Worm (Caenorhabditis elegans) whole organism, late embryonic: ENCODE data around the gene dolk-1.

ENCODE experiments used
- C38D4.7 ChIP-seq: fragments of 200-800 bp; sonication (Bioruptor generic); optimal IDR thresholded peaks from 2 replicates; lab custom pipeline; 2018; ENCODE audit warnings: mild to moderate bottlenecking, missing genetic modification characterization, moderate library complexity, missing compliant biosample characterization
- F13H6.1 ChIP-seq: sonication (generic microtip); optimal IDR thresholded peaks from 2 replicates; lab custom pipeline; 2016; ENCODE audit warnings: missing genetic modification characterization, missing compliant biosample characterization
- T23F11.4 ChIP-seq: fragments of 200-800 bp; sonication (Bioruptor generic); optimal IDR thresholded peaks from 2 replicates; lab custom pipeline; 2018; ENCODE audit warnings: mild to moderate bottlenecking, missing genetic modification characterization, missing compliant biosample characterization
- ahr-1 ChIP-seq: sonication (generic microtip); optimal IDR thresholded peaks from 2 replicates; lab custom pipeline; 2016; ENCODE audit warnings: missing genetic modification characterization, missing compliant biosample characterization
- ama-1 ChIP-seq: fragments of 150-350 bp; optimal IDR thresholded peaks from 2 replicates; lab custom pipeline; 2014
- ceh-18 ChIP-seq: sonication (generic microtip); optimal IDR thresholded peaks from 2 replicates; lab custom pipeline; 2016; ENCODE audit warnings: missing genetic modification characterization, missing compliant biosample characterization
- ceh-2 ChIP-seq: sonication (generic microtip); optimal IDR thresholded peaks from 2 replicates; lab custom pipeline; 2016; ENCODE audit warnings: missing genotype, missing genetic modification characterization, missing compliant biosample characterization
- ceh-24 ChIP-seq: sonication (generic microtip); optimal IDR thresholded peaks from 2 replicates; lab custom pipeline; 2016; ENCODE audit warnings: mild to moderate bottlenecking, missing genetic modification characterization, missing compliant biosample characterization
- ceh-30 ChIP-seq: fragments of 150-350 bp; optimal IDR thresholded peaks from 2 replicates; lab custom pipeline; 2014; ENCODE audit warnings: missing biosample characterization, missing genetic modification characterization
- ceh-34 ChIP-seq: sonication (generic microtip); optimal IDR thresholded peaks from 2 replicates; lab custom pipeline; 2016; ENCODE audit warnings: mild to moderate bottlenecking, missing genetic modification characterization, missing compliant biosample characterization
- ceh-48 ChIP-seq: sonication (generic microtip); optimal IDR thresholded peaks from 2 replicates; lab custom pipeline; 2016; ENCODE audit warnings: missing genetic modification characterization, inconsistent platforms, missing compliant biosample characterization
- ceh-6 ChIP-seq: fragments of 200-800 bp; sonication (Bioruptor generic); optimal IDR thresholded peaks from 2 replicates; lab custom pipeline; 2018; ENCODE audit warnings: mild to moderate bottlenecking, missing genetic modification characterization, missing compliant biosample characterization
- che-1 ChIP-seq: sonication (generic microtip); optimal IDR thresholded peaks from 2 replicates; lab custom pipeline; 2016; ENCODE audit warnings: mild to moderate bottlenecking, missing genetic modification characterization, missing compliant biosample characterization
- dve-1 ChIP-seq: sonication (generic microtip); optimal IDR thresholded peaks from 2 replicates; lab custom pipeline; 2017; ENCODE audit warnings: antibody characterized with exemption, mild to moderate bottlenecking, missing genetic modification characterization, missing compliant biosample characterization
- elt-2 ChIP-seq: sonication (generic microtip); optimal IDR thresholded peaks from 2 replicates; lab custom pipeline; 2016; ENCODE audit warnings: missing genetic modification reagents, missing genetic modification characterization, missing compliant biosample characterization
- ets-4 ChIP-seq: sonication (generic microtip); optimal IDR thresholded peaks from 2 replicates; lab custom pipeline; 2016; ENCODE audit warnings: missing genetic modification characterization, missing compliant biosample characterization
- fax-1 ChIP-seq: sonication (generic microtip); optimal IDR thresholded peaks from 2 replicates; lab custom pipeline; 2016; ENCODE audit warnings: missing genotype, missing genetic modification characterization, missing compliant biosample characterization
- hlh-30 ChIP-seq: sonication (generic microtip); optimal IDR thresholded peaks from 2 replicates; lab custom pipeline; 2017; ENCODE audit warnings: antibody characterized with exemption, missing genetic modification characterization, missing compliant biosample characterization; ENCODE audit not compliant: insufficient read depth
- hlh-6 ChIP-seq: sonication (generic microtip); optimal IDR thresholded peaks from 2 replicates; lab custom pipeline; 2016; ENCODE audit warnings: missing genotype, missing genetic modification characterization, missing compliant biosample characterization
- mec-3 ChIP-seq: sonication (generic microtip); optimal IDR thresholded peaks from 2 replicates; lab custom pipeline; 2016; ENCODE audit warnings: borderline replicate concordance, missing genetic modification characterization, missing compliant biosample characterization
- nfya-1 ChIP-seq: sonication (generic microtip); optimal IDR thresholded peaks from 2 replicates; lab custom pipeline; 2017; ENCODE audit warnings: missing genetic modification characterization, mild to moderate bottlenecking, missing compliant biosample characterization, antibody characterized with exemption, moderate library complexity
- nhr-11 ChIP-seq: fragments of 150-350 bp; optimal IDR thresholded peaks from 2 replicates; lab custom pipeline; 2014; ENCODE audit warnings: missing biosample characterization, missing genetic modification characterization
- nhr-232 ChIP-seq: sonication (generic microtip); optimal IDR thresholded peaks from 2 replicates; lab custom pipeline; 2016; ENCODE audit warnings: missing genetic modification characterization, missing compliant biosample characterization
- pag-3 ChIP-seq: sonication (generic microtip); optimal IDR thresholded peaks from 2 replicates; lab custom pipeline; 2016; ENCODE audit warnings: missing compliant biosample characterization, missing genetic modification characterization, borderline replicate concordance
- pax-1 ChIP-seq: fragments of 150-350 bp; optimal IDR thresholded peaks from 2 replicates; lab custom pipeline; 2014; ENCODE audit warnings: missing biosample characterization, missing genetic modification characterization
- pha-2 ChIP-seq: sonication (generic microtip); optimal IDR thresholded peaks from 2 replicates; lab custom pipeline; 2017; ENCODE audit warnings: mild to moderate bottlenecking, missing genetic modification characterization, missing compliant biosample characterization
- pqm-1 ChIP-seq: sonication (generic microtip); optimal IDR thresholded peaks from 2 replicates; lab custom pipeline; 2016; ENCODE audit warnings: missing genetic modification characterization, missing compliant biosample characterization
- pros-1 ChIP-seq: fragments of 150-350 bp; optimal IDR thresholded peaks from 2 replicates; lab custom pipeline; 2014; ENCODE audit warnings: missing biosample characterization, missing genetic modification reagents, missing genetic modification characterization
- ref-2 ChIP-seq: sonication (generic microtip); optimal IDR thresholded peaks from 2 replicates; lab custom pipeline; 2016; ENCODE audit warnings: missing genetic modification characterization, missing compliant biosample characterization
- rnt-1 ChIP-seq: sonication (generic microtip); optimal IDR thresholded peaks from 2 replicates; lab custom pipeline; 2016; ENCODE audit warnings: missing genetic modification characterization, missing compliant biosample characterization
- sdc-2 ChIP-seq: sonication (generic microtip); optimal IDR thresholded peaks from 2 replicates; lab custom pipeline; 2016; ENCODE audit warnings: missing genotype, missing genetic modification characterization, missing compliant biosample characterization
- sox-2 ChIP-seq: fragments of 200-800 bp; sonication (Bioruptor generic); IDR thresholded peaks from 2 replicates; pipeline ENCODE4 v1.3.6; 2022; ENCODE audit warnings: missing genetic modification reagents, missing genetic modification characterization, missing compliant biosample characterization
- sox-4 ChIP-seq: sonication (generic microtip); optimal IDR thresholded peaks from 2 replicates; lab custom pipeline; 2017; ENCODE audit warnings: mild to moderate bottlenecking, missing genetic modification characterization, inconsistent platforms, missing compliant biosample characterization
- syd-9 ChIP-seq: sonication (generic microtip); optimal IDR thresholded peaks from 2 replicates; lab custom pipeline; 2016; ENCODE audit warnings: mild to moderate bottlenecking, missing genetic modification characterization, moderate library complexity, missing compliant biosample characterization
- tbx-7 ChIP-seq: sonication (generic microtip); optimal IDR thresholded peaks from 2 replicates; lab custom pipeline; 2016; ENCODE audit warnings: missing genotype, missing genetic modification characterization, missing compliant biosample characterization
- unc-55 ChIP-seq: sonication (generic microtip); optimal IDR thresholded peaks from 2 replicates; lab custom pipeline; 2017; ENCODE audit warnings: missing biosample characterization, missing genetic modification reagents, missing genetic modification characterization
- ztf-16 ChIP-seq: sonication (generic microtip); optimal IDR thresholded peaks from 2 replicates; lab custom pipeline; 2017; ENCODE audit warnings: missing genetic modification characterization, missing compliant biosample characterization

The dolk-1 gene

ce11 chrIII:11935032-11935947 is 1.9 kb upstream of the dolk-1 start (continued):
- TF ChIP-seq fax-1 (tag; lab: Kevin White, UChicago) (no peak), ceh-24 (tag; lab: Kevin White, UChicago) (no peak), rnt-1 (tag; lab: Kevin White, UChicago) (no peak), sdc-2 (tag; lab: Kevin White, UChicago) (no peak)

ce11 chrIII:11931960-11932359 is 1.5 kb downstream of the dolk-1 start:
- TF ChIP-seq ztf-16 (tag; lab: Kevin White, UChicago) = no peak
- no peak for TF ChIP-seq sox-4 (tag; lab: Kevin White, UChicago)
- TF ChIP-seq T23F11.4 = no peak
- TF ChIP-seq ceh-6 (GFP tag; lab: Kevin White, UChicago) = no peak
- TF ChIP-seq ceh-34 (tag; lab: Kevin White, UChicago) = no peak
- no peak for TF ChIP-seq ref-2 (tag; lab: Kevin White, UChicago)
- TF ChIP-seq sdc-2 (tag; lab: Kevin White, UChicago) = no peak
- no peak for TF ChIP-seq tbx-7 (tag; lab: Kevin White, UChicago)
- no peak for TF ChIP-seq nhr-232 (tag; lab: Kevin White, UChicago)
- no peak for TF ChIP-seq pqm-1
- no peak for TF ChIP-seq pros-1 (tag; lab: Kevin White, UChicago)
- no peak for TF ChIP-seq pha-2
- TF ChIP-seq pax-1 = no peak
- TF ChIP-seq C38D4.7 = no peak
- no peak for TF ChIP-seq sox-2 (GFP tag; lab: Robert Waterston, UW)
- no peak for TF ChIP-seq ceh-18 (tag; lab: Kevin White, UChicago)
- no peak for TF ChIP-seq F13H6.1 (tag; lab: Kevin White, UChicago)
- TF ChIP-seq fax-1 (tag; lab: Kevin White, UChicago) = no peak

- TF ChIP-seq hlh-6 = no peak
- TF ChIP-seq nhr-232 (tag; lab: Kevin White, UChicago) = no peak
- TF ChIP-seq, all 69 proteins: peak for 0
These were observed 2.5 kb downstream of the dolk-1 start for ce11 chrIII:11930899-11931298.

ce11 chrIII:11923586-11923985 is 9.9 kb downstream of the dolk-1 start, which contains the start of gene nft-1:
Gene nft-1 (plus strand): TSS chrIII:11923886.
- TF ChIP-seq hlh-6 = no peak

- TF ChIP-seq ama-1 (lab: Kevin White, UChicago) (peak; percentile 72), hlh-6 (no peak)
These were observed 11.8 kb downstream of the dolk-1 start, which contains the start of gene Y56A3A.22 for ce11 chrIII:11921658-11922098. Gene Y56A3A.22 (plus strand): TSS chrIII:11921692.

- TF ChIP-seq hlh-6 (no peak), pag-3 (tag; lab: Kevin White, UChicago) (no peak), ets-4 (tag; lab: Kevin White, UChicago) (no peak), elt-2 (tag; lab: Kevin White, UChicago) (peak; percentile 12), ceh-30 (tag; lab: Kevin White, UChicago) (peak; percentile 24), ceh-2 (no peak), ahr-1 (tag; lab: Kevin White, UChicago) (no peak), sox-2 (GFP tag; lab: Robert Waterston, UW) (no peak), nfya-1 (tag; lab: Kevin White, UChicago) (peak; percentile 36), dve-1 (tag; lab: Kevin White, UChicago) (no peak), pha-2 (no peak), ceh-48 (tag; lab: Kevin White, UChicago) (no peak), syd-9 (no peak), nhr-11 (tag; lab: Kevin White, UChicago) (no peak), mec-3 (tag; lab: Kevin White, UChicago) (no peak), che-1 (tag; lab: Kevin White, UChicago) (no peak), sox-4 (tag; lab: Kevin White, UChicago) (no peak), unc-55 (GFP tag; lab: Kevin White, UChicago) (peak; percentile 12), C38D4.7 (no peak), hlh-30 (tag; lab: Kevin White, UChicago) (no peak)
These were observed 13.2 kb downstream of the dolk-1 start, which contains the start of the genes ccf-1 and trap-4 for ce11 chrIII:11920187-11920785. Gene ccf-1 (minus strand): TSS chrIII:11920237. Gene trap-4 (plus strand): TSS chrIII:11920735.
